Worm (Caenorhabditis elegans): ENCODE measurements around the gene C03A7.13.

The C03A7.13 gene

DNA sequence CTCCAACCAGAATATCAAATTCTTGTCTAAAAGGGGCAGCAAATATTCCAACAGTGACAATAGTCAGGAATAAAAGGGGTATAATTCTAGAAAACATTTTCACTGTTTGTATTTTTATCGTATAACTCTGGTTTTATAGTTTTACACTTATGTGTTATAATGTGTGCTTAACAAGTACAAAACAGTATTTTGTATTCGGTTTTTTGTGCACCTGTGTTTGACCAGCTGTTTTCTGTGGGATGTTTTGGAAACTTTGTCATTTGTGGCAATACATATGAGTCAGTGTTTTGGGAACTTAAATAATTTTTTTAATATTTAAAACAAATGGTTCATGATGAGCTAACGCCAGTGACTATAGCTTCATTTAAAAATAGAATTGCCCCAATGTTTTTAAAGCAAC is 45.9 kb downstream of the C03A7.13 start, which contains the start of gene F14F9.6:
Gene F14F9.6, minus strand, starts transcription at position 101 of the 400 bp plus-strand sequence.
- no peak for TF ChIP-seq him-1 (tag; optimal IDR thresholded peaks at IDR 0.05)
- TF ChIP-seq F37B4.10 (GFP tag; IDR thresholded peaks at IDR 0.05) = no peak
- no peak for TF ChIP-seq ceh-79 (tag; optimal IDR thresholded peaks at IDR 0.05)
- no peak for TF ChIP-seq attf-6 (GFP tag; IDR thresholded peaks at IDR 0.05)
- TF ChIP-seq rec-8 (tag; optimal IDR thresholded peaks at IDR 0.05) = no peak
- TF ChIP-seq Y95B8A.8 (GFP tag; IDR thresholded peaks at IDR 0.05) = no peak
- no peak for TF ChIP-seq madf-6 (GFP tag; IDR thresholded peaks at IDR 0.05)
- no peak for TF ChIP-seq hrde-1 (tag; optimal IDR thresholded peaks at IDR 0.05; ENCODE audit: borderline replicate concordance)

ce11 chrV:5144541-5144940 is 47.8 kb downstream of the C03A7.13 start, which contains the start of gene F14F9.2:
Gene F14F9.2, plus strand, starts transcription at chrV:5144841.
- no peak for TF ChIP-seq bed-2 (GFP tag; IDR thresholded peaks at IDR 0.05)
- TF ChIP-seq attf-5 (GFP tag; optimal IDR thresholded peaks at IDR 0.05) = no peak
- no peak for TF ChIP-seq T26A5.8 (tag; optimal IDR thresholded peaks at IDR 0.05)
- TF ChIP-seq F10E7.11 (tag; optimal IDR thresholded peaks at IDR 0.05) = no peak
- no peak for TF ChIP-seq hrde-1 (tag; optimal IDR thresholded peaks at IDR 0.05; ENCODE audit: borderline replicate concordance)
- TF ChIP-seq lag-1 (GFP tag; IDR thresholded peaks at IDR 0.05) = no peak
- no peak for TF ChIP-seq nhr-120 (GFP tag; IDR thresholded peaks at IDR 0.05)
- no peak for TF ChIP-seq Y53F4B.3 (GFP tag; IDR thresholded peaks at IDR 0.05)
- TF ChIP-seq F37B4.10 (GFP tag; IDR thresholded peaks at IDR 0.05) = no peak
- TF ChIP-seq Y56A3A.18 (GFP tag; IDR thresholded peaks at IDR 0.05) = no peak
- TF ChIP-seq chd-7 (tag; optimal IDR thresholded peaks at IDR 0.05) = no peak
- TF ChIP-seq F23B12.7 (tag; optimal IDR thresholded peaks at IDR 0.05; ENCODE audit: insufficient read depth) = no peak
- TF ChIP-seq Y67H2A.10 (GFP tag; conservative IDR thresholded peaks at IDR 0.05) = no peak
- no peak for TF ChIP-seq attf-3 (GFP tag; conservative IDR thresholded peaks at IDR 0.05)
- no peak for TF ChIP-seq rec-8 (tag; optimal IDR thresholded peaks at IDR 0.05)

DNA sequence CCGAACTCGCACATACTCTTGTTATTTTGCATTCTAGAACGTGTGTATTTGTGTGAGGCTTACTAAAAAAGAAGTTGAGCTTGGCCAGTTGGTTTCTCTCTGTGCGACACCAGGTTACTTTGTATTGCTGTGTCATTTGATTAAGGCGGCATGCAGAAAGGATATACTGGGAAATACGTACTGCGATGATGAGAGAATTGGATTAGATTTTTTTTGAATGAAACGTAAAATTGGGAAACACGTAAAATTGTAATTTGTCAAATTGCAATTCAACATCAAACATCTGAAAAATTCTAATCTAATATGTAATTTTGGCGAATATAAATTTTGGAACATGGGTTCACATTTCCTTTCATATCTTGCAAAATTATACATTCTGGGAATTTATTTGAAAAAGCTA is 48.6 kb downstream of the C03A7.13 start, which contains the start of gene srh-129:
Gene srh-129, minus strand, starts transcription at position 101 of the 400 bp plus-strand sequence.
- TF ChIP-seq gei-17 (GFP tag; optimal IDR thresholded peaks at IDR 0.05) = no peak
- TF ChIP-seq rcor-1 (GFP tag; IDR thresholded peaks at IDR 0.05) = no peak
- no peak for TF ChIP-seq snpc-1.1 (tag; optimal IDR thresholded peaks at IDR 0.05; ENCODE audit: insufficient read depth)
- TF ChIP-seq B0035.1 (tag; optimal IDR thresholded peaks at IDR 0.05) = no peak
- TF ChIP-seq him-1 (tag; optimal IDR thresholded peaks at IDR 0.05) = no peak
- TF ChIP-seq egl-44 (GFP tag; IDR thresholded peaks at IDR 0.05) = no peak
- no peak for TF ChIP-seq F10E7.11 (tag; optimal IDR thresholded peaks at IDR 0.05)
- TF ChIP-seq ztf-18 (tag; optimal IDR thresholded peaks at IDR 0.05) = no peak
- TF ChIP-seq Y79H2A.3 (GFP tag; conservative IDR thresholded peaks at IDR 0.05) = no peak
- TF ChIP-seq nfya-1 (tag; optimal IDR thresholded peaks at IDR 0.05; ENCODE audit: borderline replicate concordance, insufficient read depth) = no peak
- no peak for TF ChIP-seq egrh-3 (GFP tag; IDR thresholded peaks at IDR 0.05)
- TF ChIP-seq nhr-27 (tag; optimal IDR thresholded peaks at IDR 0.05) = no peak
- no peak for TF ChIP-seq D2030.7 (GFP tag; IDR thresholded peaks at IDR 0.05)
- TF ChIP-seq lin-26 (GFP tag; IDR thresholded peaks at IDR 0.05) = no peak
- no peak for TF ChIP-seq ceh-79 (tag; optimal IDR thresholded peaks at IDR 0.05)
- TF ChIP-seq madf-6 (GFP tag; IDR thresholded peaks at IDR 0.05) = no peak
- no peak for TF ChIP-seq C17E4.6 (GFP tag; IDR thresholded peaks at IDR 0.05)

DNA sequence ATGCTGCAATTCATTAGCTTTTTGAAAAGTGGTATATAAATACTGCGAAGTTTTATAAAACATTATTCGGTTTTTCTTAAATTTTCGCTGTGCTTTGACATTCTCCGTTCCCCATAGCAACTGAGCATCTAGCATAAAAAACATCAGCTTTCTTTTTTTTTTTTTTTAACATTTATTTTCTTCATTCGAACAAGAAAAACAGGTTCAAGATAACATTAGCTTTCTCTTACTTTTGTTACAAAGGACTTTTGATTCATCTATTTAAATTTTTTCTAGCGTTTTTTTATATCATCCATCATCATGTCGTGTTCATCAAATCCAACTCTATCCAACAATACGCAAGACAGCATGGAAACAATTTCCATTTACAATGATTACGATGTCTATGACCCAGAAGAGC is 54.4 kb downstream of the C03A7.13 start, which contains the start of gene F14F9.3:
Gene F14F9.3, plus strand, starts transcription at position 301 of the 400 bp plus-strand sequence.
- no peak for TF ChIP-seq ceh-100 (GFP tag; IDR thresholded peaks at IDR 0.05)
- TF ChIP-seq nfyb-1 (GFP tag; IDR thresholded peaks at IDR 0.05) = no peak
- TF ChIP-seq C06A6.2 (GFP tag; conservative IDR thresholded peaks at IDR 0.05) = no peak
- TF ChIP-seq nhr-120 (GFP tag; IDR thresholded peaks at IDR 0.05) = no peak
- TF ChIP-seq lsl-1 (GFP tag; optimal IDR thresholded peaks at IDR 0.05) = no peak
- no peak for TF ChIP-seq F55B11.4 (tag; optimal IDR thresholded peaks at IDR 0.05; ENCODE audit: borderline replicate concordance, insufficient read depth)
- no peak for TF ChIP-seq ztf-22 (GFP tag; optimal IDR thresholded peaks at IDR 0.05)
- no peak for TF ChIP-seq K12H6.12 (tag; optimal IDR thresholded peaks at IDR 0.05)
- TF ChIP-seq ztf-6 (GFP tag; IDR thresholded peaks at IDR 0.05) = no peak
- no peak for TF ChIP-seq atf-7 (tag; optimal IDR thresholded peaks at IDR 0.05)
- no peak for TF ChIP-seq xnd-1 (tag; optimal IDR thresholded peaks at IDR 0.05)
- TF ChIP-seq F39B2.1 (GFP tag; IDR thresholded peaks at IDR 0.05) = no peak
- TF ChIP-seq gei-17 (GFP tag; optimal IDR thresholded peaks at IDR 0.05) = no peak

Measured in whole organism, young adult.